Worm (Caenorhabditis elegans) whole organism, midembryonic: ENCODE results near the gene kin-26.

ENCODE experiments used
- T22C8.4 ChIP-seq: fragments of 200-800 bp; sonication (Bioruptor generic); IDR thresholded peaks from 2 replicates; pipeline ENCODE4 v1.3.6; 2022; ENCODE audit warnings: missing genetic modification characterization, missing compliant biosample characterization
- cog-1 ChIP-seq: sonication (generic microtip); optimal IDR thresholded peaks from 2 replicates; lab custom pipeline; 2016; ENCODE audit warnings: missing genetic modification characterization, missing compliant biosample characterization
- flt-1 ChIP-seq: fragments of 200-800 bp; sonication (Bioruptor generic); IDR thresholded peaks from 2 replicates; pipeline ENCODE4 v1.3.6; 2022; ENCODE audit warnings: missing genetic modification characterization, missing compliant biosample characterization
- klf-2 ChIP-seq: fragments of 200-800 bp; sonication (Bioruptor generic); conservative IDR thresholded peaks from 2 replicates; pipeline ENCODE4 v1.3.6; 2022; ENCODE audit warnings: missing genetic modification reagents, missing genetic modification characterization, missing compliant biosample characterization
- med-1 ChIP-seq: sonication (generic microtip); optimal IDR thresholded peaks from 2 replicates; lab custom pipeline; 2017; ENCODE audit warnings: missing genetic modification characterization, mild to moderate bottlenecking, missing compliant biosample characterization, antibody characterized with exemption, missing genetic modification reagents; ENCODE audit not compliant: insufficient read depth
- ref-1 ChIP-seq: fragments of 200-800 bp; sonication (Bioruptor generic); conservative IDR thresholded peaks from 2 replicates; pipeline ENCODE4 v1.3.6; 2022; ENCODE audit warnings: missing genetic modification reagents, missing genetic modification characterization, missing compliant biosample characterization
- ztf-23 ChIP-seq: fragments of 200-800 bp; sonication (Bioruptor generic); IDR thresholded peaks from 2 replicates; pipeline ENCODE4 v1.3.6; 2022; ENCODE audit warnings: missing genetic modification reagents, missing genetic modification characterization, missing compliant biosample characterization
- ztf-29 ChIP-seq: fragments of 200-800 bp; sonication (Bioruptor generic); IDR thresholded peaks from 2 replicates; pipeline ENCODE4 v1.3.6; 2022; ENCODE audit warnings: missing genetic modification reagents, missing genetic modification characterization, missing compliant biosample characterization

ce11 chrIV:7841218-7841617, 36.5 kb downstream of the kin-26 start:
- no peak for TF ChIP-seq ref-1 (GFP tag; lab: Robert Waterston, UW)
- TF ChIP-seq klf-2 (GFP tag; lab: Robert Waterston, UW): no peak
- TF ChIP-seq flt-1 (GFP tag; lab: Robert Waterston, UW): no peak
- no peak for TF ChIP-seq med-1 (GFP tag; lab: Kevin White, UChicago)
- no peak for TF ChIP-seq ztf-29 (GFP tag; lab: Robert Waterston, UW)
- TF ChIP-seq T22C8.4 (GFP tag; lab: Robert Waterston, UW): no peak
- TF ChIP-seq ztf-23 (GFP tag; lab: Robert Waterston, UW): no peak
- no peak for TF ChIP-seq cog-1
